Worm (Caenorhabditis elegans) whole organism, midembryonic: ENCODE measurements around the gene srh-129.

Experiments used
- T22C8.4 ChIP-seq: fragments of 200-800 bp; sonication (Bioruptor generic); IDR thresholded peaks from 2 replicates; pipeline ENCODE4 v1.3.6; 2022; ENCODE audit warnings: missing genetic modification characterization, missing compliant biosample characterization
- flt-1 ChIP-seq: fragments of 200-800 bp; sonication (Bioruptor generic); IDR thresholded peaks from 2 replicates; pipeline ENCODE4 v1.3.6; 2022; ENCODE audit warnings: missing genetic modification characterization, missing compliant biosample characterization
- klf-2 ChIP-seq: fragments of 200-800 bp; sonication (Bioruptor generic); conservative IDR thresholded peaks from 2 replicates; pipeline ENCODE4 v1.3.6; 2022; ENCODE audit warnings: missing genetic modification reagents, missing genetic modification characterization, missing compliant biosample characterization
- med-1 ChIP-seq: sonication (generic microtip); optimal IDR thresholded peaks from 2 replicates; lab custom pipeline; 2017; ENCODE audit warnings: missing genetic modification characterization, mild to moderate bottlenecking, missing compliant biosample characterization, antibody characterized with exemption, missing genetic modification reagents; ENCODE audit not compliant: insufficient read depth
- ref-1 ChIP-seq: fragments of 200-800 bp; sonication (Bioruptor generic); conservative IDR thresholded peaks from 2 replicates; pipeline ENCODE4 v1.3.6; 2022; ENCODE audit warnings: missing genetic modification reagents, missing genetic modification characterization, missing compliant biosample characterization
- tab-1 ChIP-seq: fragments of 200-800 bp; sonication (Bioruptor generic); IDR thresholded peaks from 2 replicates; pipeline ENCODE4 v1.3.6; 2022; ENCODE audit warnings: missing genetic modification characterization, missing compliant biosample characterization

DNA sequence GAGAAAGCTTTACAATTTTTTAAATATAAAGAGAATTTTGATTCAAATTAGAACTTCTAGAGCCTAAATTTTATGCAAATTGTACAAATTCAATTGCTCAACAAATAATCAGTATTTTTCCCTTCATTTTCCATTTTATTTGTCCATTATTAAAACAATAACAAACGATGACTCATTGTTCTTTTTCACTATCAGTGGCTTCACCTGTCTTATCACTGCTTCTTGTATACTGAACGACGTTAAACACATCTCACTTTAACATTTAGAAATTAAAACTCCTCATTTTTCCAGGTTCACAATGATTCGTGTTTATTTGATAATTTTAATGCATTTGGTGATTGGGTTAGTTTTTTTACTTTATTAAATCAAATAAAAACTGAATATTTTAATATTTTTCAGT, 24.0 kb downstream of the srh-129 start, which contains the start of gene sid-1:
- TF ChIP-seq ref-1 (GFP tag; lab: Robert Waterston, UW) = no peak
- no peak for TF ChIP-seq flt-1 (GFP tag; lab: Robert Waterston, UW)
- TF ChIP-seq tab-1 = no peak
- no peak for TF ChIP-seq T22C8.4 (GFP tag; lab: Robert Waterston, UW)
- TF ChIP-seq med-1 (GFP tag; lab: Kevin White, UChicago) = no peak
- TF ChIP-seq klf-2 (GFP tag; lab: Robert Waterston, UW) = no peak
